Worm (Caenorhabditis elegans) whole organism, L1 larva: ENCODE results near the gene exc-7.
A peak's percentile ranks its signal among the peaks of the same experiment; 100 is the strongest.

Experiments
- C16A3.4 ChIP-seq: fragments of 150-350 bp; optimal IDR thresholded peaks from 2 replicates; lab custom pipeline; 2014; ENCODE audit warnings: missing biosample characterization, missing genetic modification characterization
- aha-1 ChIP-seq: fragments of 150-350 bp; optimal IDR thresholded peaks from 2 replicates; lab custom pipeline; 2014; ENCODE audit warnings: missing biosample characterization, missing genetic modification characterization
- alr-1 ChIP-seq: fragments of 200-800 bp; sonication (Bioruptor generic); optimal IDR thresholded peaks from 2 replicates; lab custom pipeline; 2018; ENCODE audit warnings: borderline replicate concordance, mild to moderate bottlenecking, missing genetic modification characterization, missing compliant biosample characterization
- aly-2 ChIP-seq: fragments of 150-350 bp; optimal IDR thresholded peaks from 2 replicates; lab custom pipeline; 2014; ENCODE audit warnings: missing biosample characterization, missing genetic modification characterization
- ama-1 ChIP-seq: fragments of 150-350 bp; optimal IDR thresholded peaks from 2 replicates; lab custom pipeline; 2014
- blmp-1 ChIP-seq: fragments of 150-350 bp; optimal IDR thresholded peaks from 2 replicates; lab custom pipeline; 2014; ENCODE audit warnings: missing biosample characterization, missing genetic modification characterization
- ceh-63 ChIP-seq: fragments of 200-800 bp; sonication (Bioruptor generic); optimal IDR thresholded peaks from 2 replicates; lab custom pipeline; 2018; ENCODE audit warnings: mild to moderate bottlenecking, missing genetic modification characterization, missing compliant biosample characterization
- ceh-8 ChIP-seq: fragments of 200-800 bp; sonication (Bioruptor generic); optimal IDR thresholded peaks from 2 replicates; lab custom pipeline; 2018; ENCODE audit warnings: mild to moderate bottlenecking, missing genetic modification characterization, moderate library complexity, missing compliant biosample characterization
- ceh-88 ChIP-seq: fragments of 200-800 bp; sonication (Bioruptor generic); IDR thresholded peaks from 2 replicates; pipeline ENCODE4 v1.3.6; 2022; ENCODE audit warnings: missing genetic modification characterization, missing compliant biosample characterization
- ceh-90 ChIP-seq: sonication (generic microtip); optimal IDR thresholded peaks from 2 replicates; lab custom pipeline; 2016; ENCODE audit warnings: missing genetic modification characterization, missing compliant biosample characterization
- ces-1 ChIP-seq: fragments of 150-350 bp; optimal IDR thresholded peaks from 2 replicates; lab custom pipeline; 2014; ENCODE audit warnings: missing biosample characterization, missing genetic modification reagents, missing genetic modification characterization
- dsc-1 ChIP-seq: sonication (generic microtip); optimal IDR thresholded peaks from 2 replicates; lab custom pipeline; 2016; ENCODE audit warnings: mild to moderate bottlenecking, missing genetic modification characterization, missing compliant biosample characterization
- efl-1 ChIP-seq, 4 experiments: fragments of 150-350 bp; optimal IDR thresholded peaks in 3 of 4; peaks in 1 of 4; 1 replicate in 1 of 4; 2 replicates in 3 of 4; lab custom pipeline; 2014; ENCODE audit warnings: missing biosample characterization in 2 of 4, missing genetic modification characterization in 2 of 4, missing genetic modification reagents in 2 of 4
- egl-13 ChIP-seq: sonication (generic microtip); optimal IDR thresholded peaks from 2 replicates; lab custom pipeline; 2016; ENCODE audit warnings: missing genotype, missing genetic modification reagents, missing genetic modification characterization, missing compliant biosample characterization
- egl-27 ChIP-seq, 2 experiments: fragments of 150-350 bp in 1 of 2; sonication (generic microtip); optimal IDR thresholded peaks; 3 replicates each; lab custom pipeline; 2017 to 2018; ENCODE audit warnings: missing biosample characterization in 2 of 2, missing genetic modification characterization in 2 of 2, missing genetic modification reagents in 2 of 2
- fkh-10 ChIP-seq: sonication (generic microtip); optimal IDR thresholded peaks from 2 replicates; lab custom pipeline; 2017; ENCODE audit warnings: missing biosample characterization, missing genetic modification reagents, missing genetic modification characterization
- fkh-4 ChIP-seq: sonication (generic microtip); optimal IDR thresholded peaks from 2 replicates; lab custom pipeline; 2016; ENCODE audit warnings: missing compliant biosample characterization, missing genetic modification characterization, borderline replicate concordance
- fkh-8 ChIP-seq: sonication (generic microtip); optimal IDR thresholded peaks from 2 replicates; lab custom pipeline; 2016; ENCODE audit warnings: mild to moderate bottlenecking, missing genetic modification characterization, missing compliant biosample characterization
- hlh-17 ChIP-seq: fragments of 200-800 bp; sonication (Bioruptor generic); optimal IDR thresholded peaks from 2 replicates; lab custom pipeline; 2018; ENCODE audit warnings: missing genetic modification characterization, mild to moderate bottlenecking, missing compliant biosample characterization, moderate library complexity, borderline replicate concordance
- hpl-2 ChIP-seq: fragments of 150-350 bp; optimal IDR thresholded peaks from 2 replicates; lab custom pipeline; 2014; ENCODE audit warnings: missing biosample characterization, missing genetic modification reagents, missing genetic modification characterization
- isw-1 ChIP-seq: fragments of 200-800 bp; sonication (Bioruptor generic); IDR thresholded peaks from 2 replicates; pipeline ENCODE4 v1.3.6; 2022; ENCODE audit warnings: missing genetic modification characterization, missing compliant biosample characterization
- jun-1 ChIP-seq: fragments of 150-350 bp; optimal IDR thresholded peaks from 2 replicates; lab custom pipeline; 2014; ENCODE audit warnings: missing biosample characterization, missing genetic modification reagents, missing genetic modification characterization
- lin-13 ChIP-seq: fragments of 150-350 bp; optimal IDR thresholded peaks from 2 replicates; lab custom pipeline; 2014; ENCODE audit warnings: missing biosample characterization, missing genetic modification reagents, missing genetic modification characterization
- lin-15B ChIP-seq: fragments of 150-350 bp; sonication (generic microtip); optimal IDR thresholded peaks from 3 replicates; lab custom pipeline; 2014; ENCODE audit warnings: missing biosample characterization, missing genetic modification characterization
- lin-35 ChIP-seq, 2 experiments: fragments of 150-350 bp; optimal IDR thresholded peaks; 2 replicates each; lab custom pipeline; 2014; ENCODE audit warnings: missing biosample characterization in 2 of 2, missing genetic modification characterization in 2 of 2, missing genetic modification reagents in 2 of 2
- lsy-2 ChIP-seq, 2 experiments: fragments of 150-350 bp; optimal IDR thresholded peaks; 2 replicates each; lab custom pipeline; 2014; ENCODE audit warnings: missing biosample characterization in 2 of 2, missing genetic modification characterization in 2 of 2
- mef-2 ChIP-seq: fragments of 150-350 bp; optimal IDR thresholded peaks from 2 replicates; lab custom pipeline; 2014; ENCODE audit warnings: missing biosample characterization, missing genetic modification characterization
- mep-1 ChIP-seq: fragments of 150-350 bp; optimal IDR thresholded peaks from 2 replicates; lab custom pipeline; 2014; ENCODE audit warnings: missing biosample characterization, missing genetic modification characterization
- nhr-11 ChIP-seq: fragments of 150-350 bp; optimal IDR thresholded peaks from 2 replicates; lab custom pipeline; 2014; ENCODE audit warnings: missing biosample characterization, missing genetic modification characterization
- nhr-12 ChIP-seq: sonication (generic microtip); optimal IDR thresholded peaks from 2 replicates; lab custom pipeline; 2017; ENCODE audit warnings: missing biosample characterization, missing genetic modification characterization
- nhr-19 ChIP-seq: fragments of 200-800 bp; sonication (Bioruptor generic); conservative IDR thresholded peaks from 2 replicates; pipeline ENCODE4 v1.3.6; 2022; ENCODE audit warnings: missing genetic modification characterization, missing compliant biosample characterization
- nhr-237 ChIP-seq: fragments of 150-350 bp; optimal IDR thresholded peaks from 2 replicates; lab custom pipeline; 2014; ENCODE audit warnings: missing biosample characterization, missing genetic modification characterization
- nhr-28 ChIP-seq: fragments of 150-350 bp; optimal IDR thresholded peaks from 2 replicates; lab custom pipeline; 2014; ENCODE audit warnings: missing biosample characterization, missing genetic modification characterization
- nhr-47 ChIP-seq: sonication (generic microtip); optimal IDR thresholded peaks from 2 replicates; lab custom pipeline; 2016; ENCODE audit warnings: mild to moderate bottlenecking, missing genetic modification characterization, moderate library complexity, missing compliant biosample characterization
- nhr-71 ChIP-seq: sonication (generic microtip); optimal IDR thresholded peaks from 2 replicates; lab custom pipeline; 2016; ENCODE audit warnings: mild to moderate bottlenecking, missing genetic modification characterization, moderate library complexity, missing compliant biosample characterization
- nhr-84 ChIP-seq: sonication (generic microtip); optimal IDR thresholded peaks from 2 replicates; lab custom pipeline; 2017; ENCODE audit warnings: missing biosample characterization, missing genetic modification characterization
- pax-3 ChIP-seq: fragments of 200-800 bp; sonication (Bioruptor generic); optimal IDR thresholded peaks from 2 replicates; lab custom pipeline; 2018; ENCODE audit warnings: mild to moderate bottlenecking, missing genetic modification characterization, moderate library complexity, missing compliant biosample characterization
- sptf-1 ChIP-seq: fragments of 150-350 bp; optimal IDR thresholded peaks from 2 replicates; lab custom pipeline; 2014; ENCODE audit warnings: missing biosample characterization, missing genetic modification characterization
- sup-37 ChIP-seq: fragments of 200-800 bp; sonication (Bioruptor generic); optimal IDR thresholded peaks from 2 replicates; lab custom pipeline; 2018; ENCODE audit warnings: mild to moderate bottlenecking, missing genetic modification characterization, missing compliant biosample characterization
- swsn-7 ChIP-seq: sonication (generic microtip); optimal IDR thresholded peaks from 2 replicates; lab custom pipeline; 2016; ENCODE audit warnings: missing genetic modification characterization, missing compliant biosample characterization
- tbx-2 ChIP-seq: sonication (generic microtip); optimal IDR thresholded peaks from 2 replicates; lab custom pipeline; 2016; ENCODE audit warnings: missing genetic modification characterization, missing compliant biosample characterization
- unc-130 ChIP-seq: fragments of 150-350 bp; optimal IDR thresholded peaks from 2 replicates; lab custom pipeline; 2017; ENCODE audit warnings: missing biosample characterization, missing genetic modification characterization, inconsistent platforms
- unc-30 ChIP-seq: sonication (generic microtip); optimal IDR thresholded peaks from 2 replicates; lab custom pipeline; 2017; ENCODE audit warnings: missing biosample characterization, missing genetic modification characterization
- unc-62 ChIP-seq: fragments of 150-350 bp; optimal IDR thresholded peaks from 2 replicates; lab custom pipeline; 2014; ENCODE audit warnings: missing biosample characterization, missing genetic modification reagents, missing genetic modification characterization
- unc-86 ChIP-seq: sonication (generic microtip); optimal IDR thresholded peaks from 2 replicates; lab custom pipeline; 2016; ENCODE audit warnings: missing genetic modification characterization, missing compliant biosample characterization
- unc-98 ChIP-seq: fragments of 200-800 bp; sonication (Bioruptor generic); IDR thresholded peaks from 2 replicates; pipeline ENCODE4 v1.3.6; 2022; ENCODE audit warnings: missing genetic modification characterization, missing compliant biosample characterization
- xbp-1 ChIP-seq: sonication (generic microtip); optimal IDR thresholded peaks from 2 replicates; lab custom pipeline; 2016; ENCODE audit warnings: missing genetic modification characterization, missing compliant biosample characterization
- zag-1 ChIP-seq: fragments of 150-350 bp; optimal IDR thresholded peaks from 2 replicates; lab custom pipeline; 2014; ENCODE audit warnings: missing biosample characterization, missing genetic modification characterization
- zip-4 ChIP-seq: fragments of 200-800 bp; sonication (Bioruptor generic); optimal IDR thresholded peaks from 2 replicates; lab custom pipeline; 2018; ENCODE audit warnings: mild to moderate bottlenecking, missing genetic modification characterization, moderate library complexity, missing compliant biosample characterization
- ztf-4 ChIP-seq: fragments of 150-350 bp; optimal IDR thresholded peaks from 2 replicates; lab custom pipeline; 2014; ENCODE audit warnings: missing biosample characterization, missing genetic modification characterization

exc-7 gene

ce11 chrII:9602566-9602965 is 26.8 kb downstream of the exc-7 start (continued):
- TF ChIP-seq unc-130 (tag; lab: Kevin White, UChicago): no peak
- TF ChIP-seq mep-1 (tag; lab: Kevin White, UChicago): no peak
- TF ChIP-seq hpl-2 (GFP tag; lab: Kevin White, UChicago): no peak
- peak; percentile 45 for TF ChIP-seq nhr-71 (tag; lab: Kevin White, UChicago)
- TF ChIP-seq alr-1 (tag; lab: Kevin White, UChicago): no peak
- TF ChIP-seq fkh-10 (GFP tag; lab: Kevin White, UChicago): no peak
- TF ChIP-seq C16A3.4 (tag; lab: Kevin White, UChicago): no peak
- TF ChIP-seq nhr-84 (tag; lab: Kevin White, UChicago): no peak
- no peak for TF ChIP-seq aly-2

- peak; percentile 9 for TF ChIP-seq nhr-28
- peak; percentile 79 for TF ChIP-seq isw-1 (GFP tag; lab: Robert Waterston, UW)
- TF ChIP-seq hlh-17 (GFP tag; lab: Kevin White, UChicago): no peak
- no peak for TF ChIP-seq ces-1 (GFP tag; lab: Kevin White, UChicago)
- no peak for TF ChIP-seq aly-2
- peak; percentile 84 for TF ChIP-seq efl-1 (optimal IDR thresholded peaks at IDR 0.05; lab: Kevin White, UChicago)
- peak; percentile 64 to 97 for TF ChIP-seq efl-1 (GFP tag; optimal IDR thresholded peaks at IDR 0.05 in 1 of 2; lab: Kevin White, UChicago)
- no peak for TF ChIP-seq nhr-12
- peak; percentile 91 to 94 for TF ChIP-seq egl-27 (tag; optimal IDR thresholded peaks at IDR 0.05; lab: Kevin White, UChicago)
- TF ChIP-seq dsc-1 (tag; lab: Kevin White, UChicago): peak; percentile 74
- peak; percentile 94 for TF ChIP-seq swsn-7 (tag; lab: Kevin White, UChicago)
- TF ChIP-seq unc-130 (tag; lab: Kevin White, UChicago): peak; percentile 82
- peak; percentile 69 for TF ChIP-seq zag-1
- TF ChIP-seq alr-1 (tag; lab: Kevin White, UChicago): no peak
- peak; percentile 74 for TF ChIP-seq zip-4 (GFP tag; lab: Kevin White, UChicago)
- peak; percentile 76 for TF ChIP-seq unc-86 (tag; lab: Kevin White, UChicago)
- no peak for TF ChIP-seq nhr-84 (tag; lab: Kevin White, UChicago)
- TF ChIP-seq ceh-63 (GFP tag; lab: Kevin White, UChicago): peak; percentile 29
- TF ChIP-seq lin-15B (tag; lab: Kevin White, UChicago): peak; percentile 38
- TF ChIP-seq ztf-4 (tag; lab: Kevin White, UChicago): peak; percentile 91
- peak; percentile 66 for TF ChIP-seq egl-13 (tag; lab: Kevin White, UChicago)
- peak; percentile 92 for TF ChIP-seq lin-13
- TF ChIP-seq ceh-88: peak; percentile 79
- TF ChIP-seq nhr-237: peak; percentile 84
- peak; percentile 99 for TF ChIP-seq nhr-11 (tag; lab: Kevin White, UChicago)
- peak; percentile 96 for TF ChIP-seq xbp-1
- TF ChIP-seq ceh-90: no peak
- peak; percentile 98 for TF ChIP-seq mep-1 (tag; lab: Kevin White, UChicago)
- peak; percentile 99 for TF ChIP-seq nhr-71 (tag; lab: Kevin White, UChicago)
- peak; percentile 74 for TF ChIP-seq mef-2 (tag; lab: Kevin White, UChicago)
- TF ChIP-seq ama-1: peak; percentile 75
- TF ChIP-seq blmp-1 (tag; lab: Kevin White, UChicago): peak; percentile 99
- peak; percentile 41 for TF ChIP-seq ceh-8 (GFP tag; lab: Kevin White, UChicago)
- peak; percentile 99 for TF ChIP-seq nhr-19 (GFP tag; lab: Robert Waterston, UW)
- TF ChIP-seq lsy-2 (tag; optimal IDR thresholded peaks at IDR 0.05; lab: Kevin White, UChicago): peak; percentile 90 to 96
- no peak for TF ChIP-seq sptf-1
- TF ChIP-seq lin-35 (GFP tag; optimal IDR thresholded peaks at IDR 0.05; lab: Kevin White, UChicago): peak; percentile 81 to 91
- TF ChIP-seq tbx-2 (tag; lab: Kevin White, UChicago): peak; percentile 96
- peak; percentile 95 for TF ChIP-seq nhr-47 (tag; lab: Kevin White, UChicago)
- no peak for TF ChIP-seq aha-1
- TF ChIP-seq fkh-4 (tag; lab: Kevin White, UChicago): no peak
- no peak for TF ChIP-seq unc-62 (GFP tag; lab: Kevin White, UChicago)
- TF ChIP-seq sup-37: peak; percentile 66
- peak; percentile 85 for TF ChIP-seq pax-3 (tag; lab: Kevin White, UChicago)
- TF ChIP-seq jun-1 (tag; lab: Kevin White, UChicago): peak; percentile 95
- peak; percentile 97 for TF ChIP-seq C16A3.4 (tag; lab: Kevin White, UChicago)
- TF ChIP-seq fkh-8 (tag; lab: Kevin White, UChicago): peak; percentile 95
- 0 out of 2 replicates have a peak, but pooled peaks have one; percentile 43 for TF ChIP-seq unc-98 (GFP tag; lab: Robert Waterston, UW)
- peak; percentile 5 for TF ChIP-seq unc-30 (tag; lab: Kevin White, UChicago)
Observed at ce11 chrII:9603419-9603818, 27.6 kb downstream of the exc-7 start.
